Worm (Caenorhabditis elegans): ENCODE measurements around the gene C49C8.5.

C49C8.5 gene

ce11 chrIV:8628262-8628661 is 25.2 kb downstream of the C49C8.5 start:
- no peak for TF ChIP-seq lin-11 (tag; optimal IDR thresholded peaks at IDR 0.05)
- no peak for TF ChIP-seq ceh-34 (tag; optimal IDR thresholded peaks at IDR 0.05)
- TF ChIP-seq ceh-30 (tag; optimal IDR thresholded peaks at IDR 0.05): no peak
- TF ChIP-seq ceh-48 (tag; optimal IDR thresholded peaks at IDR 0.05): no peak
- TF ChIP-seq syd-9 (tag; optimal IDR thresholded peaks at IDR 0.05): no peak
- TF ChIP-seq mec-3 (tag; optimal IDR thresholded peaks at IDR 0.05; ENCODE audit: borderline replicate concordance): no peak
- TF ChIP-seq ttx-3 (tag; optimal IDR thresholded peaks at IDR 0.05): no peak

- peak; percentile 37 for TF ChIP-seq ceh-31 (tag; optimal IDR thresholded peaks at IDR 0.05)
- TF ChIP-seq ceh-14 (tag; optimal IDR thresholded peaks at IDR 0.05): no peak
- TF ChIP-seq elt-2 (tag; optimal IDR thresholded peaks at IDR 0.05): no peak
- peak; percentile 4 for TF ChIP-seq ceh-18 (tag; optimal IDR thresholded peaks at IDR 0.05)
- peak; percentile 38 for TF ChIP-seq sdc-2 (tag; optimal IDR thresholded peaks at IDR 0.05)
- peak; percentile 14 for TF ChIP-seq pros-1 (tag; optimal IDR thresholded peaks at IDR 0.05)
- peak; percentile 17 for TF ChIP-seq C08G9.2 (tag; optimal IDR thresholded peaks at IDR 0.05)
- peak; percentile 8 for TF ChIP-seq tbx-2 (tag; optimal IDR thresholded peaks at IDR 0.05)
- peak; percentile 53 for TF ChIP-seq hlh-6 (tag; optimal IDR thresholded peaks at IDR 0.05)
- TF ChIP-seq nfya-1 (tag; optimal IDR thresholded peaks at IDR 0.05): no peak
Measured at ce11 chrIV:8627328-8627727, 26.1 kb downstream of the C49C8.5 start, which contains the start of gene F42A9.11. TSS of gene F42A9.11 (plus strand) at chrIV:8627637.

- TF ChIP-seq ztf-16 (tag; optimal IDR thresholded peaks at IDR 0.05) (no peak), unc-42 (tag; optimal IDR thresholded peaks at IDR 0.05) (peak; percentile 77)
Measured at ce11 chrIV:8626294-8626693, 27.2 kb downstream of the C49C8.5 start.

- TF ChIP-seq sox-4 (tag; optimal IDR thresholded peaks at IDR 0.05) (no peak), dmd-4 (tag; optimal IDR thresholded peaks at IDR 0.05; ENCODE audit: borderline replicate concordance) (no peak), ceh-9 (tag; optimal IDR thresholded peaks at IDR 0.05) (no peak), tbx-7 (tag; optimal IDR thresholded peaks at IDR 0.05) (no peak), ceh-30 (tag; optimal IDR thresholded peaks at IDR 0.05) (no peak), nhr-232 (tag; optimal IDR thresholded peaks at IDR 0.05) (no peak), ceh-24 (tag; optimal IDR thresholded peaks at IDR 0.05) (no peak), K09A11.1 (tag; optimal IDR thresholded peaks at IDR 0.05; ENCODE audit: insufficient read depth) (no peak), ceh-19 (GFP tag; optimal IDR thresholded peaks at IDR 0.05) (no peak), mec-3 (tag; optimal IDR thresholded peaks at IDR 0.05; ENCODE audit: borderline replicate concordance) (no peak), madf-2 (tag; optimal IDR thresholded peaks at IDR 0.05) (no peak), ceh-45 (GFP tag; IDR thresholded peaks at IDR 0.05) (no peak), elt-2 (tag; optimal IDR thresholded peaks at IDR 0.05) (no peak), fax-1 (tag; optimal IDR thresholded peaks at IDR 0.05) (no peak), pat-9 (tag; optimal IDR thresholded peaks at IDR 0.05) (no peak), che-1 (tag; optimal IDR thresholded peaks at IDR 0.05) (no peak), ceh-48 (tag; optimal IDR thresholded peaks at IDR 0.05) (no peak), fkh-6 (tag; optimal IDR thresholded peaks at IDR 0.05) (no peak), fkh-10 (GFP tag; optimal IDR thresholded peaks at IDR 0.05) (no peak)
Measured at ce11 chrIV:8625730-8626129, 27.7 kb downstream of the C49C8.5 start.

ce11 chrIV:8620102-8620733 is 33.2 kb downstream of the C49C8.5 start, which contains the start of gene lin-49:
TSS of gene lin-49 (plus strand) at chrIV:8620683.
- TF ChIP-seq pha-4 (tag; optimal IDR thresholded peaks at IDR 0.05): no peak
- TF ChIP-seq tbx-7 (tag; optimal IDR thresholded peaks at IDR 0.05): no peak
- no peak for TF ChIP-seq ceh-19 (GFP tag; optimal IDR thresholded peaks at IDR 0.05)
- no peak for TF ChIP-seq ceh-9 (tag; optimal IDR thresholded peaks at IDR 0.05)
- no peak for TF ChIP-seq ceh-14 (tag; optimal IDR thresholded peaks at IDR 0.05)
- TF ChIP-seq fax-1 (tag; optimal IDR thresholded peaks at IDR 0.05): no peak
- TF ChIP-seq ahr-1 (tag; optimal IDR thresholded peaks at IDR 0.05): no peak
- TF ChIP-seq tbx-2 (tag; optimal IDR thresholded peaks at IDR 0.05): peak; percentile 53
- TF ChIP-seq ceh-2 (tag; optimal IDR thresholded peaks at IDR 0.05): no peak
- peak; percentile 38 for TF ChIP-seq unc-55 (GFP tag; optimal IDR thresholded peaks at IDR 0.05)
- TF ChIP-seq hlh-30 (tag; optimal IDR thresholded peaks at IDR 0.05; ENCODE audit: insufficient read depth): peak; percentile 79
- no peak for TF ChIP-seq K02D7.2 (tag; optimal IDR thresholded peaks at IDR 0.05)
- TF ChIP-seq ceh-31 (tag; optimal IDR thresholded peaks at IDR 0.05): peak; percentile 43
- TF ChIP-seq nfya-1 (tag; optimal IDR thresholded peaks at IDR 0.05): peak; percentile 55

All from whole organism, late embryonic.